Fruit fly (Drosophila melanogaster) S2 (cell line): Measurements from ENCODE around the gene CG31528.

Experiments used
- CG8478 ChIP-seq: fragments of >200 bp; optimal IDR thresholded peaks from 2 replicates; lab custom pipeline; 2018
- CTCF ChIP-seq, 2 experiments: fragments of >200 bp; optimal IDR thresholded peaks; 2 replicates each; lab custom pipeline; 2018

Gene CG31528

dm6 chr3R:4452345-4453044 lies 36.3 kb downstream of the CG31528 start:
- TF ChIP-seq CTCF (optimal IDR thresholded peaks at IDR 0.05; lab: Kevin White, UChicago), result no peak
- no peak for TF ChIP-seq CG8478

DNA sequence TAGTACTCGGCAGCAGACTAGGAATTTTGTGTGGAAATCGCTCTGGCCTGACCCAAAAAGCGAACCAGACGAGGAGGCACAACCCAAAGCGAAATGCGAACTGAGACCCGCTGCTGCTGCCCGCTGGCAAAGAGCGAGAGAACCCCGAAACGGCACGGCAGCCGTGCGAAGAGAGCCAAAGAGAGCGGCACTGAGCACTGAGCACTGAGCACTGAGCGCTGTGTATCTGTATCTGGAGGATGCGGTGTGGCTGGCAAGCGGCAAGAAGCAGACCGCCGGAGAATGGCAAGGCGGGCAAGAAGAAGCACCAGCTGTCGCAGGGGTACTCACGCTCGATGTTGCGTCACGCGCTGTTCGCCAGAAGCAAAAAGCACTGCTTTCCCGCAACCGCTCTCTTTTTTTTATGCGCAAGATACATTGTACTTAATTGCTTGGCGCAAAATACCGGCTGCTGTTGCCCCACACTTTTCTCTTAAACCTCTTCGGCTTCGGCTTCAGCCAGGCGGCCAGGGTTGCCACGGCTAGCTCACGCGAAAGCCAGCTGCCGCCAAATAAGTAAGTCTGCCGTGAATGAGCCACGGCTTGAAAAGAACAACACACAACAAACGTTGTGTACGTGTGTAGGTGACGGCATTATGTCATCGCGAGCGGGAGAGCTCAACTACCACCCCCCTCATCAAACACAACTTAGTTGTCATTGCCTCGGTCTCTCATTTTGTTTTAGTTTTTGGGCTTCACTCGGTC lies 37.1 kb downstream of the CG31528 start:
- TF ChIP-seq CTCF (optimal IDR thresholded peaks at IDR 0.05; lab: Kevin White, UChicago) (peak in 1 of 2 experiments; percentile 4), CG8478 (no peak)

DNA sequence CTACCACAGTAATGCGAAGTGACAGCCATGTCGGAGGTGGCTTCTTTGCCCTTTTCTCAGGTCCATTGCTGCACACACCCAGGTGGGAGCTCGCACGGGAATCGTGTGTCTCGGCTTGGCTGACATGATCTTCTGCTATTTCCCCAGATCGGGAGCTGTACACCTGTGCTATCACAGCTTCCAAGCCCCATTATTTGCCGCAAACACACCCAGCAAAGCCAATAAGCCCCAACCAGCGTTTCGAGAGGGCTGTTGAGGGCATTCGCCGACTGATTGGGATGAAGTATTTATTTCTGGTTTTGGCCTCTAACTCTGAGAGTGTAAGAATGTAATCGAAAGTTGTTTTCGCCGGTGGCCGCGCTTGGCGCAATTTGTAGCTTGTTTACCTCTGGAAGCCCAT lies 41.4 kb downstream of the CG31528 start:
- TF ChIP-seq CTCF (optimal IDR thresholded peaks at IDR 0.05; lab: Kevin White, UChicago), result no peak
- TF ChIP-seq CG8478, result no peak

dm6 chr3R:4458272-4458671 lies 42.0 kb downstream of the CG31528 start:
- TF ChIP-seq CTCF (optimal IDR thresholded peaks at IDR 0.05; lab: Kevin White, UChicago) (no peak), CG8478 (no peak)

DNA sequence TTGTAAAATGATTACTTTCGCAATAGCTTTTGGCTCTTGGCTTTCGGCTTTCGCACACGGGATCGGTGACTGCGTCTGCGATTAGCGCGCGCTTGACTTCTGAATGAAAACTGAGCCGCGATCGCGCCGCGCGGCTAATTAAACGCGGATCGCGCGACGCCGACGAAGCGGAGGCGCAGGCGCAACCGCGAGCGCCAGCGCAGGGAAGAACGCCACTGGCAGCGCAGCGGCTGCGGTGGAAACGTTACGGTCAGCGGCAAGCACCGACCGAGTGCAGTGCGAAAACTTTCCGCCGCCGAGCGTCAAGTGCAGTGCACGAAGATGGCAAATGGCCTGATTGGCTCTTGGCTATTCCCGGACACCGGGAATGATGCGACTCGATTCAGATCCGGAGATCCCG lies 46.5 kb downstream of the CG31528 start, which contains the start of gene CG31522:
Gene CG31522, minus strand, starts transcription at position 101 of the 400 bp plus-strand sequence.
- no peak for TF ChIP-seq CTCF (optimal IDR thresholded peaks at IDR 0.05; lab: Kevin White, UChicago)
- TF ChIP-seq CG8478, result no peak

dm6 chr3R:4466894-4467293 lies 50.7 kb downstream of the CG31528 start:
- TF ChIP-seq CTCF (optimal IDR thresholded peaks at IDR 0.05; lab: Kevin White, UChicago), result no peak
